Worm (Caenorhabditis elegans) whole organism, mixed stage, embryonic: ENCODE measurements around the gene nspb-10.

ENCODE experiments used
- M03D4.4 ChIP-seq: sonication (generic microtip); optimal IDR thresholded peaks from 2 replicates; lab custom pipeline; 2017; ENCODE audit warnings: mild to moderate bottlenecking, missing genetic modification characterization, missing compliant biosample characterization
- blmp-1 ChIP-seq: fragments of 150-350 bp; optimal IDR thresholded peaks from 2 replicates; lab custom pipeline; 2014; ENCODE audit warnings: missing biosample characterization, missing genetic modification characterization
- ceh-39 ChIP-seq: fragments of 150-350 bp; optimal IDR thresholded peaks from 2 replicates; lab custom pipeline; 2014; ENCODE audit warnings: missing biosample characterization, missing genetic modification characterization
- ceh-43 ChIP-seq: fragments of 200-800 bp; sonication (Bioruptor generic); optimal IDR thresholded peaks from 2 replicates; lab custom pipeline; 2018; ENCODE audit warnings: mild to moderate bottlenecking, missing genetic modification characterization, moderate library complexity, missing compliant biosample characterization
- ces-1 ChIP-seq: fragments of 150-350 bp; optimal IDR thresholded peaks from 2 replicates; lab custom pipeline; 2014; ENCODE audit warnings: missing biosample characterization, missing genetic modification reagents, missing genetic modification characterization
- cnd-1 ChIP-seq: fragments of 200-800 bp; sonication (Bioruptor generic); optimal IDR thresholded peaks from 2 replicates; lab custom pipeline; 2018; ENCODE audit warnings: mild to moderate bottlenecking, missing genetic modification characterization, missing compliant biosample characterization
- drap-1 ChIP-seq: fragments of 200-800 bp; sonication (Bioruptor generic); optimal IDR thresholded peaks from 3 replicates; lab custom pipeline; 2018; ENCODE audit warnings: mild to moderate bottlenecking, missing genetic modification characterization, missing compliant biosample characterization
- elt-1 ChIP-seq: sonication (generic microtip); optimal IDR thresholded peaks from 2 replicates; lab custom pipeline; 2017; ENCODE audit warnings: missing genetic modification characterization, mild to moderate bottlenecking, missing compliant biosample characterization, antibody characterized with exemption, moderate library complexity, borderline replicate concordance; ENCODE audit not compliant: insufficient read depth
- elt-3 ChIP-seq: fragments of 150-350 bp; optimal IDR thresholded peaks from 2 replicates; lab custom pipeline; 2014; ENCODE audit warnings: missing biosample characterization, missing genetic modification characterization
- flh-1 ChIP-seq: fragments of 200-800 bp; sonication (Bioruptor generic); optimal IDR thresholded peaks from 2 replicates; lab custom pipeline; 2018; ENCODE audit warnings: mild to moderate bottlenecking, missing genetic modification characterization, moderate library complexity, missing compliant biosample characterization
- ham-2 ChIP-seq: fragments of 200-800 bp; sonication (Bioruptor generic); optimal IDR thresholded peaks from 2 replicates; lab custom pipeline; 2018; ENCODE audit warnings: mild to moderate bottlenecking, missing genetic modification characterization, missing compliant biosample characterization
- hlh-1 ChIP-seq: fragments of 150-350 bp; optimal IDR thresholded peaks from 2 replicates; lab custom pipeline; 2014; ENCODE audit warnings: missing biosample characterization, missing genetic modification reagents, missing genetic modification characterization
- lin-13 ChIP-seq: fragments of 150-350 bp; optimal IDR thresholded peaks from 2 replicates; lab custom pipeline; 2014; ENCODE audit warnings: missing biosample characterization, missing genetic modification characterization
- lin-32 ChIP-seq: fragments of 200-800 bp; sonication (Bioruptor generic); optimal IDR thresholded peaks from 2 replicates; lab custom pipeline; 2018; ENCODE audit warnings: mild to moderate bottlenecking, missing genetic modification characterization, missing compliant biosample characterization
- mab-5 ChIP-seq: fragments of 150-350 bp; optimal IDR thresholded peaks from 2 replicates; lab custom pipeline; 2014; ENCODE audit warnings: missing biosample characterization, missing genetic modification characterization
- mep-1 ChIP-seq: fragments of 150-350 bp; optimal IDR thresholded peaks from 2 replicates; lab custom pipeline; 2017; ENCODE audit warnings: missing biosample characterization, missing genetic modification reagents, missing genetic modification characterization, inconsistent platforms
- mls-2 ChIP-seq: sonication (generic microtip); optimal IDR thresholded peaks from 2 replicates; lab custom pipeline; 2016; ENCODE audit warnings: mild to moderate bottlenecking, missing genetic modification characterization, moderate library complexity, missing compliant biosample characterization
- nhr-12 ChIP-seq: fragments of 150-350 bp; optimal IDR thresholded peaks from 2 replicates; lab custom pipeline; 2014; ENCODE audit warnings: missing biosample characterization, missing genetic modification characterization
- nhr-237 ChIP-seq: fragments of 150-350 bp; optimal IDR thresholded peaks from 2 replicates; lab custom pipeline; 2014; ENCODE audit warnings: missing biosample characterization, missing genetic modification characterization
- nhr-28 ChIP-seq: fragments of 150-350 bp; optimal IDR thresholded peaks from 2 replicates; lab custom pipeline; 2014; ENCODE audit warnings: missing biosample characterization, missing genetic modification characterization
- nhr-76 ChIP-seq: sonication (generic microtip); optimal IDR thresholded peaks from 2 replicates; lab custom pipeline; 2017; ENCODE audit warnings: missing biosample characterization, missing genetic modification characterization
- pha-4 ChIP-seq: fragments of 150-350 bp; optimal IDR thresholded peaks from 2 replicates; lab custom pipeline; 2018; ENCODE audit warnings: missing biosample characterization, missing genetic modification reagents, missing genetic modification characterization
- sem-2 ChIP-seq: fragments of 200-800 bp; sonication (Bioruptor generic); optimal IDR thresholded peaks from 2 replicates; lab custom pipeline; 2018; ENCODE audit warnings: mild to moderate bottlenecking, missing genetic modification characterization, missing compliant biosample characterization
- sptf-1 ChIP-seq: sonication (generic microtip); optimal IDR thresholded peaks from 2 replicates; lab custom pipeline; 2017; ENCODE audit warnings: mild to moderate bottlenecking, missing genetic modification characterization, moderate library complexity, missing compliant biosample characterization
- tbx-8 ChIP-seq: fragments of 200-800 bp; sonication (Bioruptor generic); optimal IDR thresholded peaks from 2 replicates; lab custom pipeline; 2018; ENCODE audit warnings: mild to moderate bottlenecking, missing genetic modification characterization, moderate library complexity, missing compliant biosample characterization
- unc-120 ChIP-seq: sonication (generic microtip); optimal IDR thresholded peaks from 2 replicates; lab custom pipeline; 2017; ENCODE audit warnings: missing genetic modification characterization, missing compliant biosample characterization; ENCODE audit not compliant: poor library complexity, severe bottlenecking
- unc-39 ChIP-seq: fragments of 150-350 bp; optimal IDR thresholded peaks from 2 replicates; lab custom pipeline; 2014; ENCODE audit warnings: missing biosample characterization, missing genetic modification characterization
- unc-62 ChIP-seq: fragments of 150-350 bp; optimal IDR thresholded peaks from 2 replicates; lab custom pipeline; 2014; ENCODE audit warnings: missing biosample characterization, missing genetic modification reagents, missing genetic modification characterization
- zip-8 ChIP-seq: fragments of 150-350 bp; optimal IDR thresholded peaks from 2 replicates; lab custom pipeline; 2014; ENCODE audit warnings: missing biosample characterization, missing genetic modification characterization

Gene nspb-10

ce11 chrII:14599933-14600630 lies 12.0 kb upstream of the nspb-10 start:
- TF ChIP-seq ces-1 (GFP tag; lab: Kevin White, UChicago) (no peak), sem-2 (no peak), sptf-1 (tag; lab: Kevin White, UChicago) (no peak), pha-4 (tag; lab: Kevin White, UChicago) (no peak), nhr-237 (no peak), M03D4.4 (tag; lab: Kevin White, UChicago) (no peak), flh-1 (no peak), blmp-1 (tag; lab: Kevin White, UChicago) (no peak), nhr-28 (tag; lab: Kevin White, UChicago) (no peak), elt-1 (tag; lab: Kevin White, UChicago) (no peak), unc-120 (tag; lab: Kevin White, UChicago) (no peak), ceh-43 (GFP tag; lab: Kevin White, UChicago) (no peak), elt-3 (tag; lab: Kevin White, UChicago) (no peak), hlh-1 (tag; lab: Kevin White, UChicago) (no peak), unc-62 (GFP tag; lab: Kevin White, UChicago) (no peak), unc-39 (tag; lab: Kevin White, UChicago) (no peak), zip-8 (tag; lab: Kevin White, UChicago) (no peak), cnd-1 (tag; lab: Kevin White, UChicago) (no peak), nhr-76 (tag; lab: Kevin White, UChicago) (no peak)

ce11 chrII:14599284-14599862 lies 11.3 kb upstream of the nspb-10 start:
- no peak for TF ChIP-seq zip-8 (tag; lab: Kevin White, UChicago)
- TF ChIP-seq drap-1 (GFP tag; lab: Kevin White, UChicago), result no peak
- TF ChIP-seq lin-32 (GFP tag; lab: Kevin White, UChicago), result no peak
- no peak for TF ChIP-seq unc-62 (GFP tag; lab: Kevin White, UChicago)
- no peak for TF ChIP-seq mep-1 (tag; lab: Kevin White, UChicago)
- TF ChIP-seq ceh-43 (GFP tag; lab: Kevin White, UChicago), result no peak
- no peak for TF ChIP-seq sptf-1 (tag; lab: Kevin White, UChicago)
- no peak for TF ChIP-seq hlh-1 (tag; lab: Kevin White, UChicago)
- no peak for TF ChIP-seq mab-5 (tag; lab: Kevin White, UChicago)
- TF ChIP-seq lin-13 (tag; lab: Kevin White, UChicago), result no peak
- TF ChIP-seq ceh-39 (tag; lab: Kevin White, UChicago), result no peak
- no peak for TF ChIP-seq nhr-76 (tag; lab: Kevin White, UChicago)
- TF ChIP-seq blmp-1 (tag; lab: Kevin White, UChicago), result no peak
- TF ChIP-seq pha-4 (tag; lab: Kevin White, UChicago), result no peak
- no peak for TF ChIP-seq nhr-237
- no peak for TF ChIP-seq ham-2 (GFP tag; lab: Kevin White, UChicago)
- no peak for TF ChIP-seq nhr-12

- TF ChIP-seq mep-1 (tag; lab: Kevin White, UChicago) (no peak), tbx-8 (no peak), nhr-28 (tag; lab: Kevin White, UChicago) (no peak), nhr-76 (tag; lab: Kevin White, UChicago) (no peak), mls-2 (tag; lab: Kevin White, UChicago) (no peak), hlh-1 (tag; lab: Kevin White, UChicago) (peak; percentile 21), elt-3 (tag; lab: Kevin White, UChicago) (no peak), cnd-1 (tag; lab: Kevin White, UChicago) (no peak)
Measured at ce11 chrII:14598367-14598766, 10.3 kb upstream of the nspb-10 start.

ce11 chrII:14597788-14598187 lies 9.7 kb upstream of the nspb-10 start:
- TF ChIP-seq ceh-39 (tag; lab: Kevin White, UChicago) (no peak), elt-3 (tag; lab: Kevin White, UChicago) (peak; percentile 32), unc-120 (tag; lab: Kevin White, UChicago) (no peak), tbx-8 (no peak)
